Fruit fly (Drosophila melanogaster) whole organism, prepupa: ENCODE measurements around the gene CG10700.

Source experiments
- CG10631 ChIP-seq: fragments of 200-800 bp; sonication (Bioruptor generic); optimal IDR thresholded peaks from 2 replicates; lab custom pipeline; 2016; ENCODE audit warnings: missing biosample characterization, missing genetic modification characterization
- CG10669 ChIP-seq: fragments of 200-800 bp; sonication (Bioruptor generic); optimal IDR thresholded peaks from 3 replicates; lab custom pipeline; 2018; ENCODE audit warnings: missing biosample characterization, mild to moderate bottlenecking, missing genetic modification characterization, moderate library complexity
- CG11294 ChIP-seq: fragments of 200-800 bp; sonication (Bioruptor generic); IDR thresholded peaks from 2 replicates; pipeline ENCODE4 v1.3.6; 2022; ENCODE audit warnings: missing biosample characterization, missing genetic modification characterization
- CG1621 ChIP-seq: fragments of 200-800 bp; sonication (Bioruptor generic); optimal IDR thresholded peaks from 3 replicates; lab custom pipeline; 2018; ENCODE audit warnings: missing biosample characterization, mild to moderate bottlenecking, missing genetic modification characterization
- CG16779 ChIP-seq: fragments of 200-800 bp; sonication (Bioruptor generic); optimal IDR thresholded peaks from 3 replicates; lab custom pipeline; 2017; ENCODE audit warnings: missing biosample characterization, mild to moderate bottlenecking, missing genetic modification characterization
- CG3032 ChIP-seq: fragments of 200-800 bp; optimal IDR thresholded peaks from 2 replicates; lab custom pipeline; 2019; ENCODE audit warnings: missing biosample characterization, mild to moderate bottlenecking, missing genetic modification characterization, moderate library complexity
- CG31627 ChIP-seq: fragments of 200-800 bp; sonication (Bioruptor generic); optimal IDR thresholded peaks from 3 replicates; lab custom pipeline; 2016; ENCODE audit warnings: missing biosample characterization, missing genetic modification characterization
- CG34406 ChIP-seq: fragments of 200-800 bp; sonication (Bioruptor generic); optimal IDR thresholded peaks from 3 replicates; lab custom pipeline; 2016; ENCODE audit warnings: missing biosample characterization, missing genetic modification characterization
- CG4318 ChIP-seq: fragments of 200-800 bp; sonication (Bioruptor generic); optimal IDR thresholded peaks from 3 replicates; lab custom pipeline; 2017; ENCODE audit warnings: missing biosample characterization, mild to moderate bottlenecking, missing genetic modification characterization
- CG6792 ChIP-seq: fragments of 200-800 bp; sonication (Bioruptor generic); optimal IDR thresholded peaks from 3 replicates; lab custom pipeline; 2016; ENCODE audit warnings: missing biosample characterization, missing genetic modification characterization
- CG6808 ChIP-seq: fragments of 200-800 bp; sonication (Bioruptor generic); optimal IDR thresholded peaks from 3 replicates; lab custom pipeline; 2017; ENCODE audit warnings: missing biosample characterization, missing genetic modification characterization, mild to moderate bottlenecking, moderate library complexity, missing genetic modification reagents
- CG6854 ChIP-seq: fragments of 200-800 bp; sonication (Bioruptor generic); optimal IDR thresholded peaks from 2 replicates; lab custom pipeline; 2017; ENCODE audit warnings: missing biosample characterization, mild to moderate bottlenecking, missing genetic modification characterization
- CG8119 ChIP-seq: fragments of 200-800 bp; sonication (Bioruptor generic); IDR thresholded peaks from 3 replicates; pipeline ENCODE4 v1.3.6; 2022; ENCODE audit warnings: missing biosample characterization, missing genetic modification characterization
- CG8319 ChIP-seq: fragments of 200-800 bp; sonication (Bioruptor generic); optimal IDR thresholded peaks from 3 replicates; lab custom pipeline; 2016; ENCODE audit warnings: missing biosample characterization, missing genetic modification characterization
- CG9139 ChIP-seq: fragments of 200-800 bp; sonication (Bioruptor generic); optimal IDR thresholded peaks from 3 replicates; lab custom pipeline; 2017; ENCODE audit warnings: missing biosample characterization, mild to moderate bottlenecking, missing genetic modification characterization
- Eip75B ChIP-seq: fragments of 200-800 bp; sonication (Bioruptor generic); optimal IDR thresholded peaks from 3 replicates; lab custom pipeline; 2016; ENCODE audit warnings: missing biosample characterization, missing genetic modification characterization
- Eip78C ChIP-seq: fragments of 200-800 bp; sonication (Bioruptor generic); peaks from one replicate; lab custom pipeline; 2016; ENCODE audit warnings: missing biosample characterization, missing genetic modification characterization
- Eip93F ChIP-seq: fragments of 200-800 bp; sonication (Bioruptor generic); optimal IDR thresholded peaks from 2 replicates; lab custom pipeline; 2016; ENCODE audit warnings: missing biosample characterization, mild to moderate bottlenecking, missing genetic modification characterization
- Ets21C ChIP-seq: fragments of 200-800 bp; sonication (Bioruptor generic); optimal IDR thresholded peaks from 3 replicates; lab custom pipeline; 2016; ENCODE audit warnings: missing biosample characterization, missing genetic modification characterization
- Gug ChIP-seq: fragments of 200-800 bp; sonication (Bioruptor generic); IDR thresholded peaks from 2 replicates; pipeline ENCODE4 v1.3.6; 2022; ENCODE audit warnings: missing biosample characterization, missing genetic modification characterization
- Hr38 ChIP-seq: sonication (Bioruptor generic); optimal IDR thresholded peaks from 2 replicates; lab custom pipeline; 2016; ENCODE audit warnings: missing biosample characterization, missing genetic modification characterization
- Hr39 ChIP-seq: fragments of 200-800 bp; sonication (Bioruptor generic); optimal IDR thresholded peaks from 2 replicates; lab custom pipeline; 2016; ENCODE audit warnings: missing biosample characterization, missing genetic modification characterization
- Hr4 ChIP-seq: fragments of 200-800 bp; sonication (Bioruptor generic); optimal IDR thresholded peaks from 3 replicates; lab custom pipeline; 2016; ENCODE audit warnings: missing biosample characterization, missing genetic modification characterization
- Lpt ChIP-seq: fragments of 200-800 bp; sonication (Bioruptor generic); optimal IDR thresholded peaks from 3 replicates; lab custom pipeline; 2016; ENCODE audit warnings: missing biosample characterization, missing genetic modification characterization
- Met ChIP-seq: fragments of 200-800 bp; sonication (Bioruptor generic); optimal IDR thresholded peaks from 3 replicates; lab custom pipeline; 2016; ENCODE audit warnings: missing biosample characterization, missing genetic modification characterization
- Sox14 ChIP-seq: fragments of 200-800 bp; sonication (Bioruptor generic); optimal IDR thresholded peaks from 3 replicates; lab custom pipeline; 2016; ENCODE audit warnings: missing biosample characterization, missing genetic modification characterization
- Sox15 ChIP-seq: fragments of 200-800 bp; sonication (Bioruptor generic); optimal IDR thresholded peaks from 3 replicates; lab custom pipeline; 2016; ENCODE audit warnings: missing biosample characterization, missing genetic modification characterization
- acj6 ChIP-seq: fragments of 200-800 bp; sonication (Bioruptor generic); optimal IDR thresholded peaks from 3 replicates; lab custom pipeline; 2016; ENCODE audit warnings: missing biosample characterization, missing genetic modification characterization
- dac ChIP-seq: fragments of 200-800 bp; sonication (Bioruptor generic); optimal IDR thresholded peaks from 2 replicates; lab custom pipeline; 2017; ENCODE audit warnings: missing biosample characterization, mild to moderate bottlenecking, missing genetic modification characterization
- dsx ChIP-seq: fragments of 200-800 bp; optimal IDR thresholded peaks from 3 replicates; lab custom pipeline; 2019; ENCODE audit warnings: missing biosample characterization, mild to moderate bottlenecking, missing genetic modification characterization, moderate library complexity; ENCODE audit not compliant: poor library complexity, severe bottlenecking
- eg ChIP-seq: fragments of 200-800 bp; sonication (Bioruptor generic); IDR thresholded peaks from 3 replicates; pipeline ENCODE4 v1.3.6; 2022; ENCODE audit warnings: missing biosample characterization, missing genetic modification characterization
- fd59A ChIP-seq: fragments of 200-800 bp; sonication (Bioruptor generic); optimal IDR thresholded peaks from 2 replicates; lab custom pipeline; 2017; ENCODE audit warnings: missing biosample characterization, mild to moderate bottlenecking, missing genetic modification characterization, missing genetic modification reagents
- fkh ChIP-seq: fragments of 200-800 bp; sonication (Bioruptor generic); optimal IDR thresholded peaks from 3 replicates; lab custom pipeline; 2017; ENCODE audit warnings: missing biosample characterization, mild to moderate bottlenecking, missing genetic modification characterization, moderate library complexity
- salr ChIP-seq, 2 experiments: fragments of 200-800 bp; sonication (Bioruptor generic); optimal IDR thresholded peaks; 3 replicates each; lab custom pipeline; 2016 to 2018; ENCODE audit warnings: missing biosample characterization in 2 of 2, missing genetic modification characterization in 2 of 2, mild to moderate bottlenecking in 1 of 2
- ss ChIP-seq, 2 experiments: fragments of 200-800 bp; sonication (Bioruptor generic); optimal IDR thresholded peaks; 2 replicates in 1 of 2; 3 replicates in 1 of 2; lab custom pipeline; 2017 to 2018; ENCODE audit warnings: mild to moderate bottlenecking in 2 of 2, missing biosample characterization in 2 of 2, missing genetic modification characterization in 2 of 2, moderate library complexity in 1 of 2
- topi ChIP-seq: fragments of 200-800 bp; sonication (Bioruptor generic); optimal IDR thresholded peaks from 3 replicates; lab custom pipeline; 2016; ENCODE audit warnings: missing biosample characterization, missing genetic modification characterization
- vri ChIP-seq: fragments of 200-800 bp; sonication (Bioruptor generic); optimal IDR thresholded peaks from 3 replicates; lab custom pipeline; 2016; ENCODE audit warnings: missing biosample characterization, mild to moderate bottlenecking, missing genetic modification characterization

Gene CG10700

dm6 chr2L:19111729-19112128 lies 32.9 kb upstream of the CG10700 start (continued):
- TF ChIP-seq CG3032 (no peak), Met (GFP tag; lab: Kevin White, UChicago) (no peak), CG10631 (GFP tag; lab: Kevin White, UChicago) (no peak), vri (GFP tag; lab: Kevin White, UChicago) (no peak), eg (GFP tag; lab: Robert Waterston, UW) (no peak; the same call in 2 of the 3 replicates), CG6854 (GFP tag; lab: Kevin White, UChicago) (no peak), topi (GFP tag; lab: Kevin White, UChicago) (no peak), CG34406 (GFP tag; lab: Kevin White, UChicago) (no peak), Gug (GFP tag; lab: Robert Waterston, UW) (no peak), Eip78C (no peak), CG6792 (no peak), CG4318 (no peak)

- TF ChIP-seq CG10631 (GFP tag; lab: Kevin White, UChicago) (no peak), CG16779 (tag; lab: Kevin White, UChicago) (no peak), CG11294 (no peak), CG10669 (no peak), Eip75B (GFP tag; lab: Kevin White, UChicago) (no peak), fd59A (GFP tag; lab: Kevin White, UChicago) (no peak), Sox15 (GFP tag; lab: Kevin White, UChicago) (no peak), Eip93F (no peak), ss (GFP tag; optimal IDR thresholded peaks at IDR 0.05; lab: Kevin White, UChicago) (no peak), Hr38 (no peak), Gug (GFP tag; lab: Robert Waterston, UW) (no peak), Hr39 (GFP tag; lab: Kevin White, UChicago) (no peak), dac (GFP tag; lab: Kevin White, UChicago) (no peak), acj6 (no peak), CG34406 (GFP tag; lab: Kevin White, UChicago) (no peak), CG3032 (no peak)
- TF ChIP-seq, all 60 proteins: peak for 0
Measured at dm6 chr2L:19111137-19111536, 32.3 kb upstream of the CG10700 start.

dm6 chr2L:19109625-19110204 lies 30.9 kb upstream of the CG10700 start, which contains the start of gene amd:
amd (plus strand) TSS chr2L:19110154.
- TF ChIP-seq CG6808 (GFP tag; lab: Kevin White, UChicago) (no peak), Lpt (GFP tag; lab: Kevin White, UChicago) (no peak), CG31627 (GFP tag; lab: Kevin White, UChicago) (no peak), CG9139 (GFP tag; lab: Kevin White, UChicago) (no peak), Hr38 (no peak), Sox14 (no peak), Ets21C (no peak), CG8119 (GFP tag; lab: Robert Waterston, UW) (no peak), fkh (GFP tag; lab: Kevin White, UChicago) (no peak), CG4318 (no peak), Eip78C (no peak), topi (GFP tag; lab: Kevin White, UChicago) (no peak), CG1621 (tag; lab: Kevin White, UChicago) (no peak)

dm6 chr2L:19108377-19108876 lies 29.6 kb upstream of the CG10700 start, which contains the start of gene Lim3:
Lim3 (minus strand) TSS chr2L:19108427.
- TF ChIP-seq CG11294 (no peak), Hr4 (GFP tag; lab: Kevin White, UChicago) (no peak), vri (GFP tag; lab: Kevin White, UChicago) (no peak), dsx (GFP tag; lab: Kevin White, UChicago) (no peak), Sox14 (no peak), Eip78C (peak; percentile 12), fkh (GFP tag; lab: Kevin White, UChicago) (peak; percentile 13), CG6854 (GFP tag; lab: Kevin White, UChicago) (no peak), salr (GFP tag; optimal IDR thresholded peaks at IDR 0.05; lab: Kevin White, UChicago) (no peak), CG8319 (GFP tag; lab: Kevin White, UChicago) (peak; percentile 81)
